Worm (Caenorhabditis elegans): Measurements from ENCODE around the gene lys-8.
"Not testable (repeated sequence)": the region's sequence is repeated elsewhere in the genome, so short reads cannot be mapped to it uniquely, and the experiment has no call there.

The lys-8 gene

ce11 chrII:5585788-5586187 lies at the start of gene lys-8:
TSS of gene lys-8 (plus strand) at chrII:5586178.
- no peak for TF ChIP-seq scrt-1 (GFP tag; IDR thresholded peaks at IDR 0.05)

DNA sequence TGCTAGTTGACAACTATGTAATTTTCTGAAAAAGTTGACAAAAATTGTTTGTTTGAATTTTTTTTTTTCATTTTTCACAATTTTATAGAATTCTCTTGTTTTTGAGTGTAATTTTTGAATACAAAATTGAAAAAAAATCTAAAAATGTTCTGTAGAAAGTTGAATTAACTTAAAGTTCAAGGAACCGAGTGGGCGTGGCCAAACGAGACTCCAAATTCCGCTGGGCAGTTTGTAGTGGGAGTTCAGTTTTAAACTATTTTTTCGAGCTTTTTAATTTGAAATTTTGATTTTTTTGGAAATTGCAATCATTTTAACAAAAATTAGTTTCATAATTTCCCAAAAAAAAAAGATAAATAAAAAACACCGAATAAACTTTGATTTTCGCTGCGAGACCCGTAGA lies 48.9 kb upstream of the lys-8 start:
- TF ChIP-seq sea-1 (GFP tag; conservative IDR thresholded peaks at IDR 0.05) (no peak), ets-7 (tag; optimal IDR thresholded peaks at IDR 0.05) (no peak)

DNA sequence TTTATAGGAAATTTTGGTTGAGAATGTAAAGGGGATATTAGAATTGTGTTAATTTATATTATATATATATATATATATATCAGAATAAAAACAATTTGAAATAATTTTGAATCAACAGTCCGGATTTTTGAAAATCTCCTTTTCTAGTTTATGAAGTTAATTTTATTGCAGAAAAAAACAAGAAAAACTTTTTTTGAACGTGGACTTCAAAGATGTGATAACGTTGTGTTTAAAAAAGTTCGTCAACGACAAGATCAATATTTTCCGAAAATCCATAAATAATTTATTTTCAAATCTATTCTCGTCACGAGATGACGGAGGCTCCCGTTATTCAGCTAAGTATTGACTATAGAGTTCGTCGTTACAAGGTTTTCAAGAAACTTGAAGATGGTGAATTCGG lies 48.5 kb upstream of the lys-8 start, which contains the start of gene C17C3.11:
C17C3.11 (plus strand) TSS at position 301 of the 400 bp plus-strand sequence.
- TF ChIP-seq tbx-37 (GFP tag; conservative IDR thresholded peaks at IDR 0.05) = no peak
- no peak for TF ChIP-seq flt-1 (GFP tag; IDR thresholded peaks at IDR 0.05)
- TF ChIP-seq tra-4 (tag; optimal IDR thresholded peaks at IDR 0.05) = no peak
- no peak for TF ChIP-seq ama-1 (optimal IDR thresholded peaks at IDR 0.05)
- TF ChIP-seq scrt-1 (GFP tag; IDR thresholded peaks at IDR 0.05) = no peak
- no peak for TF ChIP-seq F13C5.2 (tag; optimal IDR thresholded peaks at IDR 0.05)
- TF ChIP-seq aly-1 (tag; optimal IDR thresholded peaks at IDR 0.05) = no peak
- no peak for TF ChIP-seq pes-1 (GFP tag; IDR thresholded peaks at IDR 0.05)
- TF ChIP-seq sea-1 (GFP tag; conservative IDR thresholded peaks at IDR 0.05) = no peak
- no peak for TF ChIP-seq hmg-4 (GFP tag; optimal IDR thresholded peaks at IDR 0.05)
- no peak for TF ChIP-seq hmbx-1 (tag; optimal IDR thresholded peaks at IDR 0.05)

DNA sequence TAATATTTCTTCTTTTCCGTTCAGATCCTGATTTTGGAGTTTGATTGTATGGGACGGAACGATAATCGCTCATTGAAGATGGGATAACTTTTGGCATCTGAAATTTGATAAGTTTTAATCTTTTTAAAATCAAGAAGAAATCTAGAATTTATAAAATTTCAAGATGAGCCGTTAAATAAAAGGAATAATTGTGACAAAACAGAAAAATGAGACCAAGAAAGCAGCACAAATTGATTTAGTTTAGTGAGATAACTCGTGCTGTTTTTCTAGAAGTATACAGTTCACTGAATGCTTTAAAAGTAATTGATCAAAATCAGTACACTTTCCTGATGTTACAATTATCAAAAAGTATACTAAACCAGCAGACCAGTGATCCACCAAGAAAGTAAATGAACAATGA lies 45.9 kb upstream of the lys-8 start, which contains the start of gene hlh-27:
hlh-27 (minus strand) TSS at position 101 of the 400 bp plus-strand sequence.
- not testable (repeated sequence) for TF ChIP-seq scrt-1 (GFP tag; IDR thresholded peaks at IDR 0.05); hnd-1 (tag; optimal IDR thresholded peaks at IDR 0.05); hmg-4 (GFP tag; optimal IDR thresholded peaks at IDR 0.05)

ce11 chrII:5541685-5542084 lies 44.3 kb upstream of the lys-8 start, which contains the start of gene C17C3.24:
TSS of gene C17C3.24 (minus strand) at chrII:5541785.
- TF ChIP-seq ets-7 (tag; optimal IDR thresholded peaks at IDR 0.05) (no peak), ama-1 (optimal IDR thresholded peaks at IDR 0.05) (no peak), hmg-4 (GFP tag; optimal IDR thresholded peaks at IDR 0.05) (no peak), hmbx-1 (tag; optimal IDR thresholded peaks at IDR 0.05) (no peak), sea-1 (GFP tag; conservative IDR thresholded peaks at IDR 0.05) (no peak), ceh-13 (GFP tag; optimal IDR thresholded peaks at IDR 0.05) (no peak), tbx-11 (GFP tag; IDR thresholded peaks at IDR 0.05) (no peak), scrt-1 (GFP tag; IDR thresholded peaks at IDR 0.05) (no peak), pes-1 (GFP tag; IDR thresholded peaks at IDR 0.05) (no peak), F13C5.2 (tag; optimal IDR thresholded peaks at IDR 0.05) (no peak), tra-4 (tag; optimal IDR thresholded peaks at IDR 0.05) (no peak), B0310.2 (tag; optimal IDR thresholded peaks at IDR 0.05) (no peak), tbx-37 (GFP tag; conservative IDR thresholded peaks at IDR 0.05) (no peak), hnd-1 (tag; optimal IDR thresholded peaks at IDR 0.05) (no peak), aly-1 (tag; optimal IDR thresholded peaks at IDR 0.05) (no peak), flt-1 (GFP tag; IDR thresholded peaks at IDR 0.05) (no peak), ceh-36 (tag; optimal IDR thresholded peaks at IDR 0.05) (no peak)

- peak; percentile 88 for TF ChIP-seq tra-4 (tag; optimal IDR thresholded peaks at IDR 0.05)
- peak; percentile 60; the same call in 1 of the 2 replicates for TF ChIP-seq flt-1 (GFP tag; IDR thresholded peaks at IDR 0.05)
- peak; percentile 90 for TF ChIP-seq sea-1 (GFP tag; conservative IDR thresholded peaks at IDR 0.05)
- TF ChIP-seq F13C5.2 (tag; optimal IDR thresholded peaks at IDR 0.05) = peak; percentile 95
- no peak for TF ChIP-seq aly-1 (tag; optimal IDR thresholded peaks at IDR 0.05)
- TF ChIP-seq B0310.2 (tag; optimal IDR thresholded peaks at IDR 0.05) = peak; percentile 91
- TF ChIP-seq hmg-4 (GFP tag; optimal IDR thresholded peaks at IDR 0.05) = peak; percentile 90
- peak; percentile 59 for TF ChIP-seq hnd-1 (tag; optimal IDR thresholded peaks at IDR 0.05)
- peak; percentile 100 for TF ChIP-seq ama-1 (optimal IDR thresholded peaks at IDR 0.05)
- TF ChIP-seq ceh-36 (tag; optimal IDR thresholded peaks at IDR 0.05) = peak; percentile 85
- peak; percentile 59 for TF ChIP-seq tbx-37 (GFP tag; conservative IDR thresholded peaks at IDR 0.05)
- peak; percentile 77 for TF ChIP-seq ets-7 (tag; optimal IDR thresholded peaks at IDR 0.05)
- peak; percentile 78 for TF ChIP-seq pes-1 (GFP tag; IDR thresholded peaks at IDR 0.05)
- TF ChIP-seq hmbx-1 (tag; optimal IDR thresholded peaks at IDR 0.05) = peak; percentile 83
- TF ChIP-seq ceh-13 (GFP tag; optimal IDR thresholded peaks at IDR 0.05) = peak; percentile 30
- TF ChIP-seq tbx-11 (GFP tag; IDR thresholded peaks at IDR 0.05) = peak; percentile 85
- TF ChIP-seq scrt-1 (GFP tag; IDR thresholded peaks at IDR 0.05) = peak; percentile 78
Measured at ce11 chrII:5543476-5544144, 42.4 kb upstream of the lys-8 start.

- TF ChIP-seq hnd-1 (tag; optimal IDR thresholded peaks at IDR 0.05) = no peak
- TF ChIP-seq ceh-13 (GFP tag; optimal IDR thresholded peaks at IDR 0.05) = no peak
- TF ChIP-seq flt-1 (GFP tag; IDR thresholded peaks at IDR 0.05) = no peak
- TF ChIP-seq ama-1 (optimal IDR thresholded peaks at IDR 0.05) = no peak
Measured at ce11 chrII:5544145-5544515, 41.8 kb upstream of the lys-8 start.

ce11 chrII:5544764-5545163 lies 41.2 kb upstream of the lys-8 start, which contains the start of gene ins-13:
TSS of gene ins-13 (minus strand) at chrII:5544864.
- TF ChIP-seq flt-1 (GFP tag; IDR thresholded peaks at IDR 0.05) = no peak

DNA sequence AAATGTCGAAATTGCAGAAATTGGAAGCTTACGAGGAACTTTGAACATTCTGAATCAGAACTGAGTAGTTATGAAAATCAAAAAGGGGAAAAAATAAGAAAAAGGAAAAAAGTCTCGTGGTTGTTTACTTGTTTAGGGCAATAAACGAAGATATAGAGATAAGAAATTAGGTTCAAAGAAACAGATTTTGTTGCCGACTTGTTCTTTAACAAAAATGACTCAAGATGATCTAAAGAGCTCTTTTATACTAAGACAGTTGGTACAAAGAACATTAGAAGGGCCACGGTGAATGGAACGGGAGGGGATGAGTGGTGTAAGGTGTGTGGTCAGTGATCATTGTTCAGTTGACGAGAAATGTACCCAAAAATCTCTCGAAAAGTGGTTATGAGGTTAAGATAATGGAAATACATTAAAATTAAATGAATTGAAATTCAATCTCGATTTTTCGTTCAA lies 38.5 kb upstream of the lys-8 start, which contains the start of gene acdh-2:
acdh-2 (minus strand) TSS at position 51 of the 453 bp plus-strand sequence.
- TF ChIP-seq tbx-11 (GFP tag; IDR thresholded peaks at IDR 0.05) (no peak), tra-4 (tag; optimal IDR thresholded peaks at IDR 0.05) (no peak), hmg-4 (GFP tag; optimal IDR thresholded peaks at IDR 0.05) (no peak), tbx-37 (GFP tag; conservative IDR thresholded peaks at IDR 0.05) (no peak), hnd-1 (tag; optimal IDR thresholded peaks at IDR 0.05) (no peak), ceh-13 (GFP tag; optimal IDR thresholded peaks at IDR 0.05) (no peak), pes-1 (GFP tag; IDR thresholded peaks at IDR 0.05) (no peak)
